Fruit fly (Drosophila melanogaster): Measurements from ENCODE around the gene bam.
A peak's percentile ranks its signal among the peaks of the same experiment; 100 is the strongest.

DNA sequence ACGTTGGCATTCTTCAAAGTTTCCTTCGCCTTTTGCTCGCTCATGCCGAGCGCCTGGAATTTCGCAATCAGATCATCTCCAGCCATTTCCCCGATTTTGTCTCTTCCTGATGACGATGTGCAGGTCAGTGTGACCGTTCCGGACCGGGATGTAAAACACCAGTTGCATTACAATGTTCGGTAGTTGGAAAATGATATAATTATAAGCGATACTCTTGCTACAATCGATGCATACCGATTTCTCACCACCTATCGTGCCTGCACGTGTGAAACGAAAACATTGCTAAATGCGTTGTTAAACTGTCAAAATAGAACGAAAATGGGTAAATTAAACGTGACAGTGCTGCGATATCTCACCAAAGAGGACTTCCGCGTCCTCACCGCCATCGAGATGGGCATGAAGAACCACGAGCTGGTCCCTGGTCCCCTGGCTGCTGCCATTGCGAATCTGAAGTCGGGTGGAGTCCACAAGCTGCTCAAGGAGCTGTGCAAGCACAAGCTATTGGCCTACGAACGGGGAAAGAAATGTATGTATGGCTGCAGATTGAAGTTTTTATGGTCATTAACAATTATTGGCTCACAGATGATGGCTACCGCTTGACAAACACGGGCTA lies 20.8 kb upstream of the bam start, which contains the start of the genes GlnRS and RIOK2:
- TF ChIP-seq CG10321 (GFP tag; IDR thresholded peaks at IDR 0.05), result no peak
- peak; percentile 78 for TF ChIP-seq Med (GFP tag)
- TF ChIP-seq caup (GFP tag; optimal IDR thresholded peaks at IDR 0.05; ENCODE audit: severe bottlenecking), result no peak
- TF ChIP-seq zen (tag; optimal IDR thresholded peaks at IDR 0.05), result peak; percentile 41
- no peak for TF ChIP-seq CG18599 (GFP tag; optimal IDR thresholded peaks at IDR 0.05)
- peak; percentile 60 for TF ChIP-seq Myb (GFP tag; optimal IDR thresholded peaks at IDR 0.05)
- TF ChIP-seq Hr39 (optimal IDR thresholded peaks at IDR 0.05), result no peak
- no peak for TF ChIP-seq Dip2 (GFP tag; IDR thresholded peaks at IDR 0.05)
- peak; percentile 5 for TF ChIP-seq Atf3 (GFP tag; optimal IDR thresholded peaks at IDR 0.05)
